Worm (Caenorhabditis elegans) whole organism, L2 larva: ENCODE results near the gene F19B2.7.

ENCODE experiments used
- aly-2 ChIP-seq: fragments of 150-350 bp; optimal IDR thresholded peaks from 2 replicates; lab custom pipeline; 2014; ENCODE audit warnings: missing biosample characterization, missing genetic modification characterization
- ama-1 ChIP-seq: fragments of 150-350 bp; optimal IDR thresholded peaks from 2 replicates; lab custom pipeline; 2018; ENCODE audit warnings: inconsistent platforms
- ceh-16 ChIP-seq: fragments of 150-350 bp; optimal IDR thresholded peaks from 2 replicates; lab custom pipeline; 2014; ENCODE audit warnings: missing biosample characterization, missing genetic modification characterization
- egl-27 ChIP-seq: sonication (generic microtip); optimal IDR thresholded peaks from 3 replicates; lab custom pipeline; 2017; ENCODE audit warnings: missing biosample characterization, missing genetic modification reagents, missing genetic modification characterization
- mab-5 ChIP-seq: fragments of 150-350 bp; optimal IDR thresholded peaks from 2 replicates; lab custom pipeline; 2014; ENCODE audit warnings: missing biosample characterization, missing genetic modification characterization
- mdl-1 ChIP-seq, 2 experiments: fragments of 150-350 bp in 1 of 2; sonication (generic microtip) in 1 of 2; optimal IDR thresholded peaks; 2 replicates each; lab custom pipeline; 2017; ENCODE audit warnings: missing biosample characterization in 2 of 2, missing genetic modification characterization in 2 of 2
- nhr-11 ChIP-seq: fragments of 150-350 bp; optimal IDR thresholded peaks from 2 replicates; lab custom pipeline; 2014; ENCODE audit warnings: missing biosample characterization, missing genetic modification characterization
- nhr-237 ChIP-seq: fragments of 150-350 bp; optimal IDR thresholded peaks from 2 replicates; lab custom pipeline; 2014; ENCODE audit warnings: missing biosample characterization, missing genetic modification characterization
- peb-1 ChIP-seq: fragments of 150-350 bp; optimal IDR thresholded peaks from 2 replicates; lab custom pipeline; 2014; ENCODE audit warnings: missing biosample characterization, missing genetic modification characterization
- unc-39 ChIP-seq: fragments of 150-350 bp; optimal IDR thresholded peaks from 2 replicates; lab custom pipeline; 2014; ENCODE audit warnings: missing biosample characterization, missing genetic modification characterization

DNA sequence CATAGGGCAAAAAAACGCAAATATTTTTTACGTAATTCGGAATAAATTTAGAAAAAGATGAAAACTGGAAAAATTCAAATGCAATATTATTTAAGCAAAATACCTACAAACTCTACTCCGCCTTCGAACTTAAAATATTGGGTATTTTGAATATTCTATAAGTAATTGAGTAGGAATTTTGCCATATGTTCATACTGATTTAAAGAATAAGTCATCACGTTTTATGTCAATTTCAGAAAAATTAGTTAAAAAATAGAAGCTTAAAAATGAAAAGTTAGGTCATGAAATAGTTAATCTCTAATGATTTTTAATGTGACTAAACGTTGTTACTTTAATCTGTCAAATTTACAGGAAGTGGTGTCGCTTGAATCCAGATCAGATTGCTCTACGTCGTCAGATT, at the start of gene F19B2.7:
- TF ChIP-seq nhr-11 (no peak), mab-5 (tag; lab: Kevin White, UChicago) (no peak), nhr-237 (tag; lab: Kevin White, UChicago) (no peak), aly-2 (tag; lab: Kevin White, UChicago) (no peak), egl-27 (tag; lab: Kevin White, UChicago) (no peak), mdl-1 (tag; optimal IDR thresholded peaks at IDR 0.05; lab: Kevin White, UChicago) (no peak), ama-1 (no peak), peb-1 (no peak), ceh-16 (tag; lab: Kevin White, UChicago) (no peak), unc-39 (no peak)
